Worm (Caenorhabditis elegans) whole organism, early embryonic: ENCODE results near the gene natc-2.

Source experiments
- B0310.2 ChIP-seq: sonication (generic microtip); optimal IDR thresholded peaks from 2 replicates; lab custom pipeline; 2016; ENCODE audit warnings: mild to moderate bottlenecking, missing genetic modification characterization, missing compliant biosample characterization
- ama-1 ChIP-seq: fragments of 150-350 bp; optimal IDR thresholded peaks from 2 replicates; lab custom pipeline; 2014
- ceh-13 ChIP-seq: fragments of 200-800 bp; sonication (Bioruptor generic); optimal IDR thresholded peaks from 2 replicates; lab custom pipeline; 2018; ENCODE audit warnings: mild to moderate bottlenecking, missing genetic modification characterization, missing compliant biosample characterization
- ets-7 ChIP-seq: sonication (generic microtip); optimal IDR thresholded peaks from 2 replicates; lab custom pipeline; 2016; ENCODE audit warnings: missing genotype, missing genetic modification characterization, missing compliant biosample characterization
- hmg-4 ChIP-seq: fragments of 200-800 bp; sonication (Bioruptor generic); optimal IDR thresholded peaks from 2 replicates; lab custom pipeline; 2018; ENCODE audit warnings: mild to moderate bottlenecking, missing genetic modification characterization, missing compliant biosample characterization

DNA sequence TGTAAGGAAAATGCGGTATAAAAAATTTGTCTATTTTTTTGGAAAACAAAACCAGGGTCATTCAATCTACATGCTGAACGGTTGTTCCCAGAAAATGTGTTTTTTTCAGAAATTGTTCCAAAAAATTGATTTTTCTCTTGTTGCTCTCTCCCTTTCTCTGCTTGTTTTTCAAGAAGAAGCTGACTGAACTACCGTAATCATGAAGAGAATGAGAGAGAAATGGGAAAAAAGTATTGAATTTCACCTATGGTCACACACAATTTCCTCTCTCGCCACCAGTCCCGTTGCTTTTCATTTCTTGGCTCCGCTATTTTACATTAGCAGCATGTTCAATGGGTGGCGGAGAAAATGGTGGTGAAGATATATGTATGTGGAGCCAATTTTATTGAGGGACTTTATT is 48.9 kb downstream of the natc-2 start:
- TF ChIP-seq B0310.2 (tag; lab: Kevin White, UChicago), result no peak
- no peak for TF ChIP-seq ceh-13 (GFP tag; lab: Kevin White, UChicago)
- TF ChIP-seq ama-1 (lab: Kevin White, UChicago), result no peak
- TF ChIP-seq hmg-4, result no peak
- TF ChIP-seq ets-7 (tag; lab: Kevin White, UChicago), result no peak
